Worm (Caenorhabditis elegans) whole organism, midembryonic: ENCODE measurements around the gene cnnm-5.

ENCODE experiments used
- T22C8.4 ChIP-seq: fragments of 200-800 bp; sonication (Bioruptor generic); IDR thresholded peaks from 2 replicates; pipeline ENCODE4 v1.3.6; 2022; ENCODE audit warnings: missing genetic modification characterization, missing compliant biosample characterization
- cog-1 ChIP-seq: sonication (generic microtip); optimal IDR thresholded peaks from 2 replicates; lab custom pipeline; 2016; ENCODE audit warnings: missing genetic modification characterization, missing compliant biosample characterization
- flt-1 ChIP-seq: fragments of 200-800 bp; sonication (Bioruptor generic); IDR thresholded peaks from 2 replicates; pipeline ENCODE4 v1.3.6; 2022; ENCODE audit warnings: missing genetic modification characterization, missing compliant biosample characterization
- klf-2 ChIP-seq: fragments of 200-800 bp; sonication (Bioruptor generic); conservative IDR thresholded peaks from 2 replicates; pipeline ENCODE4 v1.3.6; 2022; ENCODE audit warnings: missing genetic modification reagents, missing genetic modification characterization, missing compliant biosample characterization
- med-1 ChIP-seq: sonication (generic microtip); optimal IDR thresholded peaks from 2 replicates; lab custom pipeline; 2017; ENCODE audit warnings: missing genetic modification characterization, mild to moderate bottlenecking, missing compliant biosample characterization, antibody characterized with exemption, missing genetic modification reagents; ENCODE audit not compliant: insufficient read depth
- ref-1 ChIP-seq: fragments of 200-800 bp; sonication (Bioruptor generic); conservative IDR thresholded peaks from 2 replicates; pipeline ENCODE4 v1.3.6; 2022; ENCODE audit warnings: missing genetic modification reagents, missing genetic modification characterization, missing compliant biosample characterization
- tab-1 ChIP-seq: fragments of 200-800 bp; sonication (Bioruptor generic); IDR thresholded peaks from 2 replicates; pipeline ENCODE4 v1.3.6; 2022; ENCODE audit warnings: missing genetic modification characterization, missing compliant biosample characterization
- ztf-23 ChIP-seq: fragments of 200-800 bp; sonication (Bioruptor generic); IDR thresholded peaks from 2 replicates; pipeline ENCODE4 v1.3.6; 2022; ENCODE audit warnings: missing genetic modification reagents, missing genetic modification characterization, missing compliant biosample characterization
- ztf-29 ChIP-seq: fragments of 200-800 bp; sonication (Bioruptor generic); IDR thresholded peaks from 2 replicates; pipeline ENCODE4 v1.3.6; 2022; ENCODE audit warnings: missing genetic modification reagents, missing genetic modification characterization, missing compliant biosample characterization

Gene cnnm-5

ce11 chrIII:3785094-3785493 is 43.9 kb downstream of the cnnm-5 start:
- TF ChIP-seq ztf-23 (GFP tag; lab: Robert Waterston, UW) (no peak), ztf-29 (GFP tag; lab: Robert Waterston, UW) (peak; percentile 32; the same call in 1 of the 2 replicates)

- no peak for TF ChIP-seq ztf-23 (GFP tag; lab: Robert Waterston, UW)
- TF ChIP-seq tab-1, result no peak
- TF ChIP-seq ztf-29 (GFP tag; lab: Robert Waterston, UW), result no peak
- no peak for TF ChIP-seq flt-1 (GFP tag; lab: Robert Waterston, UW)
- no peak for TF ChIP-seq med-1 (GFP tag; lab: Kevin White, UChicago)
- no peak for TF ChIP-seq cog-1
- TF ChIP-seq ref-1 (GFP tag; lab: Robert Waterston, UW), result no peak
- no peak for TF ChIP-seq klf-2 (GFP tag; lab: Robert Waterston, UW)
- no peak for TF ChIP-seq T22C8.4 (GFP tag; lab: Robert Waterston, UW)
These were observed 45.1 kb downstream of the cnnm-5 start for ce11 chrIII:3783914-3784313.

- TF ChIP-seq ztf-23 (GFP tag; lab: Robert Waterston, UW) (no peak), flt-1 (GFP tag; lab: Robert Waterston, UW) (no peak), med-1 (GFP tag; lab: Kevin White, UChicago) (no peak)
These were observed 46.2 kb downstream of the cnnm-5 start for ce11 chrIII:3782853-3783252.

- TF ChIP-seq ref-1 (GFP tag; lab: Robert Waterston, UW) (no peak), T22C8.4 (GFP tag; lab: Robert Waterston, UW) (no peak), klf-2 (GFP tag; lab: Robert Waterston, UW) (no peak), cog-1 (no peak), ztf-23 (GFP tag; lab: Robert Waterston, UW) (no peak), tab-1 (no peak), ztf-29 (GFP tag; lab: Robert Waterston, UW) (no peak), med-1 (GFP tag; lab: Kevin White, UChicago) (no peak), flt-1 (GFP tag; lab: Robert Waterston, UW) (no peak)
These were observed 47.2 kb downstream of the cnnm-5 start for ce11 chrIII:3781827-3782226.
